Fruit fly (Drosophila melanogaster) whole organism, adult: Measurements from ENCODE around the gene CG45072.
A peak's percentile ranks its signal among the peaks of the same experiment; 100 is the strongest.

Experiments used
- CG11617 ChIP-seq: fragments of 200-800 bp; sonication (Bioruptor generic); optimal IDR thresholded peaks from 2 replicates; lab custom pipeline; 2017; ENCODE audit warnings: mild to moderate bottlenecking, missing biosample characterization, missing genetic modification reagents, missing genetic modification characterization
- CG12768 ChIP-seq: fragments of 200-800 bp; sonication (Bioruptor generic); optimal IDR thresholded peaks from 2 replicates; lab custom pipeline; 2017; ENCODE audit warnings: missing biosample characterization, missing genetic modification characterization, mild to moderate bottlenecking, moderate library complexity, missing genetic modification reagents
- CG14711 ChIP-seq: fragments of 200-800 bp; sonication (Bioruptor generic); optimal IDR thresholded peaks from 2 replicates; lab custom pipeline; 2018; ENCODE audit warnings: missing biosample characterization, mild to moderate bottlenecking, missing genetic modification characterization, moderate library complexity
- CG1620 ChIP-seq: fragments of 200-800 bp; sonication (Bioruptor generic); optimal IDR thresholded peaks from 2 replicates; lab custom pipeline; 2016; ENCODE audit warnings: missing biosample characterization, missing genetic modification characterization
- CG33017 ChIP-seq: fragments of 200-800 bp; sonication (Bioruptor generic); optimal IDR thresholded peaks from 2 replicates; lab custom pipeline; 2018; ENCODE audit warnings: missing biosample characterization, mild to moderate bottlenecking, missing genetic modification characterization, moderate library complexity
- CG5204 ChIP-seq: fragments of 200-800 bp; sonication (Bioruptor generic); optimal IDR thresholded peaks from 2 replicates; lab custom pipeline; 2016; ENCODE audit warnings: missing biosample characterization, missing genetic modification characterization
- CG7045 ChIP-seq: fragments of 200-800 bp; sonication (Bioruptor generic); optimal IDR thresholded peaks from 2 replicates; lab custom pipeline; 2017; ENCODE audit warnings: missing biosample characterization, mild to moderate bottlenecking, missing genetic modification characterization
- CG7101 ChIP-seq: fragments of 200-800 bp; sonication (Bioruptor generic); optimal IDR thresholded peaks from 2 replicates; lab custom pipeline; 2018; ENCODE audit warnings: missing biosample characterization, mild to moderate bottlenecking, missing genetic modification characterization, moderate library complexity
- Clk ChIP-seq: fragments of 200-800 bp; sonication (Bioruptor generic); optimal IDR thresholded peaks from 2 replicates; lab custom pipeline; 2017; ENCODE audit warnings: missing biosample characterization, missing genetic modification characterization
- Crg-1 ChIP-seq: fragments of 200-800 bp; sonication (Bioruptor generic); optimal IDR thresholded peaks from 2 replicates; lab custom pipeline; 2016; ENCODE audit warnings: missing biosample characterization, missing genetic modification characterization
- Hr96 ChIP-seq: fragments of 200-800 bp; sonication (Bioruptor generic); optimal IDR thresholded peaks from 2 replicates; lab custom pipeline; 2016; ENCODE audit warnings: missing biosample characterization, missing genetic modification characterization
- Mnt ChIP-seq: fragments of 200-800 bp; sonication (Bioruptor generic); optimal IDR thresholded peaks from 2 replicates; lab custom pipeline; 2016; ENCODE audit warnings: missing biosample characterization, mild to moderate bottlenecking, missing genetic modification characterization
- bab1 ChIP-seq: fragments of 200-800 bp; sonication (Bioruptor generic); optimal IDR thresholded peaks from 3 replicates; lab custom pipeline; 2019; ENCODE audit warnings: missing biosample characterization, mild to moderate bottlenecking, missing genetic modification characterization, moderate library complexity
- cic ChIP-seq: fragments of 200-800 bp; sonication (Bioruptor generic); optimal IDR thresholded peaks from 2 replicates; lab custom pipeline; 2017; ENCODE audit warnings: missing biosample characterization, mild to moderate bottlenecking, missing genetic modification characterization, moderate library complexity
- cnc ChIP-seq, 2 experiments: fragments of >200 bp; optimal IDR thresholded peaks; 2 replicates each; lab custom pipeline; 2017
- kay ChIP-seq: fragments of 200-800 bp; sonication (Bioruptor generic); peaks from one replicate; lab custom pipeline; 2016; ENCODE audit warnings: missing biosample characterization, missing genetic modification characterization, borderline replicate concordance
- ovo ChIP-seq: fragments of 200-800 bp; sonication (Bioruptor generic); optimal IDR thresholded peaks from 2 replicates; lab custom pipeline; 2016; ENCODE audit warnings: missing biosample characterization, missing genetic modification characterization
- pad ChIP-seq: fragments of 200-800 bp; sonication (Bioruptor generic); optimal IDR thresholded peaks from 3 replicates; lab custom pipeline; 2017; ENCODE audit warnings: missing biosample characterization, missing genetic modification characterization, mild to moderate bottlenecking, moderate library complexity, missing genetic modification reagents
- tj ChIP-seq: fragments of 200-800 bp; sonication (Bioruptor generic); optimal IDR thresholded peaks from 3 replicates; lab custom pipeline; 2017; ENCODE audit warnings: missing biosample characterization, mild to moderate bottlenecking, missing genetic modification characterization, moderate library complexity
- toe ChIP-seq: fragments of 200-800 bp; sonication (Bioruptor generic); optimal IDR thresholded peaks from 2 replicates; lab custom pipeline; 2016; ENCODE audit warnings: missing biosample characterization, missing genetic modification characterization

The CG45072 gene

DNA sequence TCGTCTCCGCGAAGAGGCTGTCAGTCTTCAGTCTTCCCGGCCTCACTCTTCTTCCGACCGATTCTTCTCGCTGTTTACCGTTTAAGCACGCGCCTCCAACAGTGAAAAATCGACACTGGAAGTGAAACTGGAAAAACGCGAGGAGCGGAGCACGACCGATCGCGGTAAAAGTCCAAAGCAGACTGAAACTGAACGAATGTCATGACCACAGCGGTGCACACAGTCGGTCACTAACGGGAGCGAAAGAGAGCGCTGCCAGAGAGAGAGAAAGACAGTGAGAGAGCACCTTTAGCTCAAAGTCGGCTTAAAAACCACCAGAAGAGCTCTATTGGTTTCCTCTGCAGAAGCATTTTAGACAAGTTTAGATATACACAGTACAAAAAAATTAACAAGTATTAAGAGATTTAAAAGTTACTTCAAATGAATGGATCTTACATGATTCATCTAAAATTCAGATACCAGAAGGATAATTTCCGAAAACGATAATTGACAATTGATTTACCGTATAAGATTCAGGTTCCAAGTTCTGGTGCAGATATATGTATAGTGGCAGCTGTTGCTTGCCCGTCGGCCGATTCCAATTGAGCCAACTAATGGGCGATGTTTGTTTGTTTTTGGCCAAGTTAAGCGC, 37.4 kb upstream of the CG45072 start, which contains the start of gene CG11498:
Gene CG11498, minus strand, starts transcription at position 162 of the 631 bp plus-strand sequence.
- no peak for TF ChIP-seq CG1620 (GFP tag; lab: Kevin White, UChicago)
- no peak for TF ChIP-seq toe (GFP tag; lab: Kevin White, UChicago)

DNA sequence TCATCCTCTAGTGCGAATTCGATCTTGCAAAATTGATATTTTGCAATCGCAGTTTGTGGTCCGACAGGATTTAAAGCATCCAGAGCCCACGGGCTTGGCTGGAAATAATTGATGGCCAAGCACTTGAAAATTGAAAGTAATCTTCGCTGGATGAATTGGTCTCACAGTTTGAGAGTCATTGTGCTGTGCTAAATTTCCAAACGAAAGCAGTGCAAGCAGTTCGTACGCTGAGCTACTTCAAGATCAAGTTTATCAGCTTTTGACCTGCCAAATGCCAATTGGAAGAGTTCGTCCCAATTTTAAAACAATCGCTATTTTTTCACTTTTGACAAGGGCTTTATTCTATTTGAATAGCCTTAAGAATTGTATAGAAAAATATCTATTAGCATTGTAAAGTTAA, 30.8 kb upstream of the CG45072 start:
- TF ChIP-seq CG14711 (tag; lab: Kevin White, UChicago), result no peak
- TF ChIP-seq CG12768 (GFP tag; lab: Kevin White, UChicago), result no peak
- no peak for TF ChIP-seq Clk (GFP tag; lab: Kevin White, UChicago)
- no peak for TF ChIP-seq tj (GFP tag; lab: Kevin White, UChicago)
- no peak for TF ChIP-seq Hr96 (GFP tag; lab: Kevin White, UChicago)
- no peak for TF ChIP-seq cic (GFP tag; lab: Kevin White, UChicago)
- no peak for TF ChIP-seq CG7101 (tag; lab: Kevin White, UChicago)
- TF ChIP-seq bab1 (GFP tag; lab: Kevin White, UChicago), result no peak
- TF ChIP-seq ovo (GFP tag; lab: Kevin White, UChicago), result no peak
- no peak for TF ChIP-seq CG5204 (GFP tag; lab: Kevin White, UChicago)
- TF ChIP-seq kay (GFP tag; lab: Kevin White, UChicago), result no peak

DNA sequence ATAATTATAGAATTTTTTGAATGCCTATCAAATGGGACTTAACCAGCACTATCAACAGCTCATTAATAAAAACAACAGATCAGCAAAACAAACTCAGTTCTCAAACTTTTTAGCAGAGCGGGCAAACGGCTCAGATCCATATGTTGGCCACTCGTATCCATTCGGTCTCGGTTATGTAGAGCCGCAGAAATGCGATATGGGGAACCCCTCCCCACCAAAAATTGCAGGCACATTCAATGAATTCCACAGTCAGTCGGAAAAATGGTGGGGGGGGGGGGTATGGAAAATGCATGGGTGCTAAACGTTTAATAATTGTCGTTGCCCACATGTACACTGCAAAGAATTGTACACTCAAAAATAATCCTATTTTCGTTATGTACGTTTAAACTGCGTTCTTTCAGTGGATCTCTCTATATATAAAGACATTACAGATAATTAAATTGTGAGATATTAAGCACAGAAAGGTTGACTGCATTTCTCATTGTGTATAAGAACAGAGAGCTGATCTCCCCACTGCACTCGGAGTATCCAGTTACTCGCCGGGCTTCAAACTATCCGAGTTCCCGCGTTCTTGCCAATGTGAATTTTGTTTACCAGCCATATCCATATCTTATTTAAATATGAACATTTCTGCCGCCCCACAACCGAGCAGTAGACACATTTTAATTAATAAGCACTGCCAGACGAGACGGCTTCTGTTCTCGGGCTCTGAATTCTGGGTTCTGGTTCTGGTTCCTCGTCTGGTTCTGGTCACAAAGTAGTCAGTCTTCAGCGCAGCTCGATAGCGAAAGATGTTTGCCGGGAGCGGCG, 28.4 kb upstream of the CG45072 start, which contains the start of gene CG15529:
Gene CG15529, plus strand, starts transcription at position 760 of the 810 bp plus-strand sequence.
- peak; percentile 71 for TF ChIP-seq Hr96 (GFP tag; lab: Kevin White, UChicago)
- TF ChIP-seq CG7101 (tag; lab: Kevin White, UChicago), result peak; percentile 77
- TF ChIP-seq CG14711 (tag; lab: Kevin White, UChicago), result peak; percentile 46
- peak; percentile 53 for TF ChIP-seq pad
- no peak for TF ChIP-seq cic (GFP tag; lab: Kevin White, UChicago)
- TF ChIP-seq CG11617, result peak; percentile 38
- no peak for TF ChIP-seq cnc (optimal IDR thresholded peaks at IDR 0.05; lab: Kevin White, UChicago)
- TF ChIP-seq Mnt, result no peak
- peak; percentile 62 for TF ChIP-seq CG1620 (GFP tag; lab: Kevin White, UChicago)
- TF ChIP-seq Crg-1 (GFP tag; lab: Kevin White, UChicago), result peak; percentile 43
- TF ChIP-seq CG33017 (tag; lab: Kevin White, UChicago), result peak; percentile 40
- TF ChIP-seq toe (GFP tag; lab: Kevin White, UChicago), result peak; percentile 54
- peak; percentile 73 for TF ChIP-seq CG7045 (GFP tag; lab: Kevin White, UChicago)
- TF ChIP-seq Clk (GFP tag; lab: Kevin White, UChicago), result peak; percentile 65
- TF ChIP-seq bab1 (GFP tag; lab: Kevin White, UChicago), result peak; percentile 62
- TF ChIP-seq kay (GFP tag; lab: Kevin White, UChicago), result no peak
- peak; percentile 94 for TF ChIP-seq tj (GFP tag; lab: Kevin White, UChicago)
- peak; percentile 84 for TF ChIP-seq CG12768 (GFP tag; lab: Kevin White, UChicago)
- TF ChIP-seq CG5204 (GFP tag; lab: Kevin White, UChicago), result peak; percentile 72
- peak; percentile 8 for TF ChIP-seq ovo (GFP tag; lab: Kevin White, UChicago)

- TF ChIP-seq ovo (GFP tag; lab: Kevin White, UChicago) (no peak), CG12768 (GFP tag; lab: Kevin White, UChicago) (no peak), CG11617 (no peak), cnc (optimal IDR thresholded peaks at IDR 0.05; lab: Kevin White, UChicago) (no peak), Mnt (no peak)
These were observed 27.5 kb upstream of the CG45072 start for dm6 chr3R:30150602-30151001.

dm6 chr3R:30149506-30149905, 26.4 kb upstream of the CG45072 start, which contains the start of gene AdoR:
AdoR (minus strand) TSS chr3R:30149606.
- TF ChIP-seq Clk (GFP tag; lab: Kevin White, UChicago) (no peak), cnc (optimal IDR thresholded peaks at IDR 0.05; lab: Kevin White, UChicago) (no peak), CG7101 (tag; lab: Kevin White, UChicago) (no peak), toe (GFP tag; lab: Kevin White, UChicago) (no peak), CG12768 (GFP tag; lab: Kevin White, UChicago) (no peak), pad (no peak), CG1620 (GFP tag; lab: Kevin White, UChicago) (no peak), Mnt (no peak), CG14711 (tag; lab: Kevin White, UChicago) (no peak), CG11617 (no peak), CG7045 (GFP tag; lab: Kevin White, UChicago) (no peak), bab1 (GFP tag; lab: Kevin White, UChicago) (no peak), cic (GFP tag; lab: Kevin White, UChicago) (no peak), Crg-1 (GFP tag; lab: Kevin White, UChicago) (no peak), kay (GFP tag; lab: Kevin White, UChicago) (no peak), Hr96 (GFP tag; lab: Kevin White, UChicago) (no peak), tj (GFP tag; lab: Kevin White, UChicago) (no peak), CG33017 (tag; lab: Kevin White, UChicago) (no peak)
